Fruit fly (Drosophila melanogaster) whole organism, prepupa: ENCODE measurements around the gene GCS2alpha.

Experiments used
- CG10631 ChIP-seq: fragments of 200-800 bp; sonication (Bioruptor generic); optimal IDR thresholded peaks from 2 replicates; lab custom pipeline; 2016; ENCODE audit warnings: missing biosample characterization, missing genetic modification characterization
- CG10669 ChIP-seq: fragments of 200-800 bp; sonication (Bioruptor generic); optimal IDR thresholded peaks from 3 replicates; lab custom pipeline; 2018; ENCODE audit warnings: missing biosample characterization, mild to moderate bottlenecking, missing genetic modification characterization, moderate library complexity
- CG11294 ChIP-seq: fragments of 200-800 bp; sonication (Bioruptor generic); IDR thresholded peaks from 2 replicates; pipeline ENCODE4 v1.3.6; 2022; ENCODE audit warnings: missing biosample characterization, missing genetic modification characterization
- CG11762 ChIP-seq: fragments of 200-800 bp; sonication (Bioruptor generic); optimal IDR thresholded peaks from 3 replicates; lab custom pipeline; 2016; ENCODE audit warnings: missing biosample characterization, missing genetic modification characterization; ENCODE audit not compliant: insufficient read depth
- CG15336 ChIP-seq: fragments of 200-800 bp; sonication (Bioruptor generic); IDR thresholded peaks from 2 replicates; pipeline ENCODE4 v1.3.6; 2022; ENCODE audit warnings: missing biosample characterization, missing genetic modification characterization
- CG1621 ChIP-seq: fragments of 200-800 bp; sonication (Bioruptor generic); optimal IDR thresholded peaks from 3 replicates; lab custom pipeline; 2018; ENCODE audit warnings: missing biosample characterization, mild to moderate bottlenecking, missing genetic modification characterization
- CG16779 ChIP-seq: fragments of 200-800 bp; sonication (Bioruptor generic); optimal IDR thresholded peaks from 3 replicates; lab custom pipeline; 2017; ENCODE audit warnings: missing biosample characterization, mild to moderate bottlenecking, missing genetic modification characterization
- CG3032 ChIP-seq: fragments of 200-800 bp; optimal IDR thresholded peaks from 2 replicates; lab custom pipeline; 2019; ENCODE audit warnings: missing biosample characterization, mild to moderate bottlenecking, missing genetic modification characterization, moderate library complexity
- CG31627 ChIP-seq: fragments of 200-800 bp; sonication (Bioruptor generic); optimal IDR thresholded peaks from 3 replicates; lab custom pipeline; 2016; ENCODE audit warnings: missing biosample characterization, missing genetic modification characterization
- CG32006 ChIP-seq: fragments of 200-800 bp; sonication (Bioruptor generic); optimal IDR thresholded peaks from 3 replicates; lab custom pipeline; 2017; ENCODE audit warnings: missing biosample characterization, mild to moderate bottlenecking, missing genetic modification characterization
- CG34406 ChIP-seq: fragments of 200-800 bp; sonication (Bioruptor generic); optimal IDR thresholded peaks from 3 replicates; lab custom pipeline; 2016; ENCODE audit warnings: missing biosample characterization, missing genetic modification characterization
- CG4318 ChIP-seq: fragments of 200-800 bp; sonication (Bioruptor generic); optimal IDR thresholded peaks from 3 replicates; lab custom pipeline; 2017; ENCODE audit warnings: missing biosample characterization, mild to moderate bottlenecking, missing genetic modification characterization
- CG6163 ChIP-seq: fragments of 200-800 bp; sonication (Bioruptor generic); IDR thresholded peaks from 3 replicates; pipeline ENCODE4 v1.3.6; 2022; ENCODE audit warnings: missing biosample characterization, missing genetic modification characterization
- CG6276 ChIP-seq: fragments of 200-800 bp; sonication (Bioruptor generic); optimal IDR thresholded peaks from 2 replicates; lab custom pipeline; 2017; ENCODE audit warnings: missing biosample characterization, mild to moderate bottlenecking, missing genetic modification characterization
- CG6792 ChIP-seq: fragments of 200-800 bp; sonication (Bioruptor generic); optimal IDR thresholded peaks from 3 replicates; lab custom pipeline; 2016; ENCODE audit warnings: missing biosample characterization, missing genetic modification characterization
- CG6854 ChIP-seq: fragments of 200-800 bp; sonication (Bioruptor generic); optimal IDR thresholded peaks from 2 replicates; lab custom pipeline; 2017; ENCODE audit warnings: missing biosample characterization, mild to moderate bottlenecking, missing genetic modification characterization
- CG8119 ChIP-seq: fragments of 200-800 bp; sonication (Bioruptor generic); IDR thresholded peaks from 3 replicates; pipeline ENCODE4 v1.3.6; 2022; ENCODE audit warnings: missing biosample characterization, missing genetic modification characterization
- CG8319 ChIP-seq: fragments of 200-800 bp; sonication (Bioruptor generic); optimal IDR thresholded peaks from 3 replicates; lab custom pipeline; 2016; ENCODE audit warnings: missing biosample characterization, missing genetic modification characterization
- CG8632 ChIP-seq: fragments of 200-800 bp; sonication (Bioruptor generic); optimal IDR thresholded peaks from 3 replicates; lab custom pipeline; 2016; ENCODE audit warnings: missing biosample characterization, missing genetic modification characterization
- CG9139 ChIP-seq: fragments of 200-800 bp; sonication (Bioruptor generic); optimal IDR thresholded peaks from 3 replicates; lab custom pipeline; 2017; ENCODE audit warnings: missing biosample characterization, mild to moderate bottlenecking, missing genetic modification characterization
- Eip75B ChIP-seq: fragments of 200-800 bp; sonication (Bioruptor generic); optimal IDR thresholded peaks from 3 replicates; lab custom pipeline; 2016; ENCODE audit warnings: missing biosample characterization, missing genetic modification characterization
- Eip78C ChIP-seq: fragments of 200-800 bp; sonication (Bioruptor generic); peaks from one replicate; lab custom pipeline; 2016; ENCODE audit warnings: missing biosample characterization, missing genetic modification characterization
- Eip93F ChIP-seq: fragments of 200-800 bp; sonication (Bioruptor generic); optimal IDR thresholded peaks from 2 replicates; lab custom pipeline; 2016; ENCODE audit warnings: missing biosample characterization, mild to moderate bottlenecking, missing genetic modification characterization
- Ets21C ChIP-seq: fragments of 200-800 bp; sonication (Bioruptor generic); optimal IDR thresholded peaks from 3 replicates; lab custom pipeline; 2016; ENCODE audit warnings: missing biosample characterization, missing genetic modification characterization
- Ets96B ChIP-seq: fragments of 200-800 bp; optimal IDR thresholded peaks from 2 replicates; lab custom pipeline; 2019; ENCODE audit warnings: missing biosample characterization, mild to moderate bottlenecking, missing genetic modification characterization, moderate library complexity
- Gug ChIP-seq: fragments of 200-800 bp; sonication (Bioruptor generic); IDR thresholded peaks from 2 replicates; pipeline ENCODE4 v1.3.6; 2022; ENCODE audit warnings: missing biosample characterization, missing genetic modification characterization
- Hr38 ChIP-seq: sonication (Bioruptor generic); optimal IDR thresholded peaks from 2 replicates; lab custom pipeline; 2016; ENCODE audit warnings: missing biosample characterization, missing genetic modification characterization
- Hr39 ChIP-seq: fragments of 200-800 bp; sonication (Bioruptor generic); optimal IDR thresholded peaks from 2 replicates; lab custom pipeline; 2016; ENCODE audit warnings: missing biosample characterization, missing genetic modification characterization
- Lpt ChIP-seq: fragments of 200-800 bp; sonication (Bioruptor generic); optimal IDR thresholded peaks from 3 replicates; lab custom pipeline; 2016; ENCODE audit warnings: missing biosample characterization, missing genetic modification characterization
- Met ChIP-seq: fragments of 200-800 bp; sonication (Bioruptor generic); optimal IDR thresholded peaks from 3 replicates; lab custom pipeline; 2016; ENCODE audit warnings: missing biosample characterization, missing genetic modification characterization
- OdsH ChIP-seq: fragments of 200-800 bp; sonication (Bioruptor generic); optimal IDR thresholded peaks from 3 replicates; lab custom pipeline; 2016; ENCODE audit warnings: missing biosample characterization, missing genetic modification characterization
- Smox ChIP-seq: fragments of 200-800 bp; sonication (Bioruptor generic); optimal IDR thresholded peaks from 3 replicates; lab custom pipeline; 2016; ENCODE audit warnings: missing biosample characterization, missing genetic modification characterization
- Sox102F ChIP-seq: fragments of 200-800 bp; sonication (Bioruptor generic); optimal IDR thresholded peaks from 2 replicates; lab custom pipeline; 2016; ENCODE audit warnings: missing biosample characterization, mild to moderate bottlenecking, missing genetic modification characterization
- Sox14 ChIP-seq: fragments of 200-800 bp; sonication (Bioruptor generic); optimal IDR thresholded peaks from 3 replicates; lab custom pipeline; 2016; ENCODE audit warnings: missing biosample characterization, missing genetic modification characterization
- Sox15 ChIP-seq: fragments of 200-800 bp; sonication (Bioruptor generic); optimal IDR thresholded peaks from 3 replicates; lab custom pipeline; 2016; ENCODE audit warnings: missing biosample characterization, missing genetic modification characterization
- achi ChIP-seq: fragments of 200-800 bp; sonication (Bioruptor generic); optimal IDR thresholded peaks from 3 replicates; lab custom pipeline; 2016; ENCODE audit warnings: missing biosample characterization, missing genetic modification characterization
- acj6 ChIP-seq: fragments of 200-800 bp; sonication (Bioruptor generic); optimal IDR thresholded peaks from 3 replicates; lab custom pipeline; 2016; ENCODE audit warnings: missing biosample characterization, missing genetic modification characterization
- cyc ChIP-seq: fragments of 200-800 bp; sonication (Bioruptor generic); optimal IDR thresholded peaks from 3 replicates; lab custom pipeline; 2016; ENCODE audit warnings: missing biosample characterization, missing genetic modification characterization
- dac ChIP-seq: fragments of 200-800 bp; sonication (Bioruptor generic); optimal IDR thresholded peaks from 2 replicates; lab custom pipeline; 2017; ENCODE audit warnings: missing biosample characterization, mild to moderate bottlenecking, missing genetic modification characterization
- dsx ChIP-seq: fragments of 200-800 bp; optimal IDR thresholded peaks from 3 replicates; lab custom pipeline; 2019; ENCODE audit warnings: missing biosample characterization, mild to moderate bottlenecking, missing genetic modification characterization, moderate library complexity; ENCODE audit not compliant: poor library complexity, severe bottlenecking
- eg ChIP-seq: fragments of 200-800 bp; sonication (Bioruptor generic); IDR thresholded peaks from 3 replicates; pipeline ENCODE4 v1.3.6; 2022; ENCODE audit warnings: missing biosample characterization, missing genetic modification characterization
- esn ChIP-seq: fragments of 200-800 bp; sonication (Bioruptor generic); optimal IDR thresholded peaks from 2 replicates; lab custom pipeline; 2016; ENCODE audit warnings: missing biosample characterization, mild to moderate bottlenecking, missing genetic modification characterization, moderate library complexity
- fd59A ChIP-seq: fragments of 200-800 bp; sonication (Bioruptor generic); optimal IDR thresholded peaks from 2 replicates; lab custom pipeline; 2017; ENCODE audit warnings: missing biosample characterization, mild to moderate bottlenecking, missing genetic modification characterization, missing genetic modification reagents
- pdm3 ChIP-seq: fragments of 200-800 bp; sonication (Bioruptor generic); optimal IDR thresholded peaks from 3 replicates; lab custom pipeline; 2016; ENCODE audit warnings: missing biosample characterization, missing genetic modification characterization
- salr ChIP-seq, 2 experiments: fragments of 200-800 bp; sonication (Bioruptor generic); optimal IDR thresholded peaks; 3 replicates each; lab custom pipeline; 2016 to 2018; ENCODE audit warnings: missing biosample characterization in 2 of 2, missing genetic modification characterization in 2 of 2, mild to moderate bottlenecking in 1 of 2
- spab ChIP-seq: fragments of 200-800 bp; sonication (Bioruptor generic); optimal IDR thresholded peaks from 2 replicates; lab custom pipeline; 2017; ENCODE audit warnings: missing biosample characterization, mild to moderate bottlenecking, missing genetic modification characterization, missing genetic modification reagents
- ss ChIP-seq, 2 experiments: fragments of 200-800 bp; sonication (Bioruptor generic); optimal IDR thresholded peaks; 2 replicates in 1 of 2; 3 replicates in 1 of 2; lab custom pipeline; 2017 to 2018; ENCODE audit warnings: mild to moderate bottlenecking in 2 of 2, missing biosample characterization in 2 of 2, missing genetic modification characterization in 2 of 2, moderate library complexity in 1 of 2
- svp ChIP-seq: fragments of 200-800 bp; sonication (Bioruptor generic); peaks from one replicate; lab custom pipeline; 2016; ENCODE audit warnings: missing biosample characterization, missing genetic modification characterization
- topi ChIP-seq: fragments of 200-800 bp; sonication (Bioruptor generic); optimal IDR thresholded peaks from 3 replicates; lab custom pipeline; 2016; ENCODE audit warnings: missing biosample characterization, missing genetic modification characterization
- vri ChIP-seq: fragments of 200-800 bp; sonication (Bioruptor generic); optimal IDR thresholded peaks from 3 replicates; lab custom pipeline; 2016; ENCODE audit warnings: missing biosample characterization, mild to moderate bottlenecking, missing genetic modification characterization

GCS2alpha gene

dm6 chrX:21605514-21605913, 450 bp upstream of the GCS2alpha start (continued):
- TF ChIP-seq CG3032 (tag; lab: Kevin White, UChicago) = no peak

- TF ChIP-seq CG1621 (peak; percentile 70), OdsH (GFP tag; lab: Kevin White, UChicago) (peak; percentile 78), eg (GFP tag; lab: Robert Waterston, UW) (peak; percentile 89), CG8119 (GFP tag; lab: Robert Waterston, UW) (peak; percentile 65; the same call in 2 of the 3 replicates), achi (peak; percentile 71), dsx (GFP tag; lab: Kevin White, UChicago) (peak; percentile 46), CG3032 (tag; lab: Kevin White, UChicago) (peak; percentile 86), CG6854 (GFP tag; lab: Kevin White, UChicago) (peak; percentile 72), Sox15 (GFP tag; lab: Kevin White, UChicago) (peak; percentile 51), acj6 (GFP tag; lab: Kevin White, UChicago) (peak; percentile 67), CG8319 (GFP tag; lab: Kevin White, UChicago) (peak; percentile 83), CG6163 (GFP tag; lab: Robert Waterston, UW) (peak; percentile 92), Smox (GFP tag; lab: Kevin White, UChicago) (peak; percentile 61), Ets21C (peak; percentile 47), CG34406 (GFP tag; lab: Kevin White, UChicago) (peak; percentile 73), fd59A (GFP tag; lab: Kevin White, UChicago) (peak; percentile 45), CG6792 (peak; percentile 64), Lpt (GFP tag; lab: Kevin White, UChicago) (peak; percentile 59), Ets96B (peak; percentile 87), Met (GFP tag; lab: Kevin White, UChicago) (peak; percentile 89), svp (GFP tag; lab: Kevin White, UChicago) (peak; percentile 76), Hr39 (GFP tag; lab: Kevin White, UChicago) (peak; percentile 69), cyc (GFP tag; lab: Kevin White, UChicago) (peak; percentile 94), Sox14 (GFP tag; lab: Kevin White, UChicago) (peak; percentile 73), spab (GFP tag; lab: Kevin White, UChicago) (peak; percentile 76), CG8632 (GFP tag; lab: Kevin White, UChicago) (peak; percentile 55), salr (GFP tag; optimal IDR thresholded peaks at IDR 0.05; lab: Kevin White, UChicago) (peak; percentile 31 to 77), CG10631 (GFP tag; lab: Kevin White, UChicago) (peak; percentile 82), Eip75B (GFP tag; lab: Kevin White, UChicago) (peak; percentile 92), Gug (GFP tag; lab: Robert Waterston, UW) (peak; percentile 89), CG10669 (GFP tag; lab: Kevin White, UChicago) (peak; percentile 84), CG32006 (peak; percentile 80), CG11294 (peak; percentile 83), CG15336 (GFP tag; lab: Robert Waterston, UW) (peak; percentile 90), pdm3 (GFP tag; lab: Kevin White, UChicago) (peak; percentile 76), vri (GFP tag; lab: Kevin White, UChicago) (no peak), CG16779 (peak; percentile 66), topi (GFP tag; lab: Kevin White, UChicago) (peak; percentile 92), esn (GFP tag; lab: Kevin White, UChicago) (peak; percentile 67), CG11762 (GFP tag; lab: Kevin White, UChicago) (peak; percentile 79), dac (GFP tag; lab: Kevin White, UChicago) (peak; percentile 72), Eip78C (GFP tag; lab: Kevin White, UChicago) (peak; percentile 90), CG4318 (GFP tag; lab: Kevin White, UChicago) (peak; percentile 66), ss (GFP tag; optimal IDR thresholded peaks at IDR 0.05; lab: Kevin White, UChicago) (peak; percentile 37 to 80), Hr38 (GFP tag; lab: Kevin White, UChicago) (no peak), Eip93F (peak; percentile 63), Sox102F (GFP tag; lab: Kevin White, UChicago) (peak; percentile 72), CG9139 (GFP tag; lab: Kevin White, UChicago) (peak; percentile 65), CG31627 (GFP tag; lab: Kevin White, UChicago) (peak; percentile 72), CG6276 (GFP tag; lab: Kevin White, UChicago) (peak; percentile 77)
These were observed 11.2 kb downstream of the GCS2alpha start for dm6 chrX:21593907-21594306.
